Fruit fly (Drosophila melanogaster) whole organism, embryonic: ENCODE results near the gene CG17344.

Source experiments
- Atf3 ChIP-seq: fragments of 200-800 bp; sonication (Bioruptor generic); optimal IDR thresholded peaks from 3 replicates; lab custom pipeline; 2016; ENCODE audit warnings: missing biosample characterization, missing genetic modification characterization
- CG1024 ChIP-seq: fragments of 200-800 bp; sonication (Bioruptor generic); IDR thresholded peaks from 2 replicates; pipeline ENCODE4 v1.3.6; 2022; ENCODE audit warnings: missing biosample characterization, missing genetic modification characterization
- CG1233 ChIP-seq: fragments of 200-800 bp; sonication (Bioruptor generic); optimal IDR thresholded peaks from 4 replicates; lab custom pipeline; 2018; ENCODE audit warnings: missing biosample characterization, mild to moderate bottlenecking, missing genetic modification characterization
- CG12942 ChIP-seq: fragments of 200-800 bp; sonication (Bioruptor generic); optimal IDR thresholded peaks from 3 replicates; lab custom pipeline; 2016; ENCODE audit warnings: missing biosample characterization, missing genetic modification characterization
- CG1529 ChIP-seq: fragments of 200-800 bp; sonication (Bioruptor generic); optimal IDR thresholded peaks from 3 replicates; lab custom pipeline; 2018; ENCODE audit warnings: missing biosample characterization, missing genetic modification characterization
- CG1602 ChIP-seq: fragments of 200-800 bp; sonication (Bioruptor generic); optimal IDR thresholded peaks from 3 replicates; lab custom pipeline; 2016; ENCODE audit warnings: missing biosample characterization, missing genetic modification characterization
- CG16779 ChIP-seq: fragments of 200-800 bp; sonication (Bioruptor generic); IDR thresholded peaks from 2 replicates; pipeline ENCODE4 v1.3.6; 2022; ENCODE audit warnings: missing biosample characterization, missing genetic modification characterization
- CG18599 ChIP-seq: fragments of 200-800 bp; sonication (Bioruptor generic); optimal IDR thresholded peaks from 3 replicates; lab custom pipeline; 2017; ENCODE audit warnings: missing biosample characterization, missing genetic modification characterization, mild to moderate bottlenecking, moderate library complexity, missing genetic modification reagents
- CG2678 ChIP-seq: fragments of 200-800 bp; sonication (Bioruptor generic); optimal IDR thresholded peaks from 3 replicates; lab custom pipeline; 2019; ENCODE audit warnings: missing biosample characterization, mild to moderate bottlenecking, missing genetic modification characterization, moderate library complexity
- CG30431 ChIP-seq: fragments of 200-800 bp; sonication (Bioruptor generic); optimal IDR thresholded peaks from 2 replicates; lab custom pipeline; 2017; ENCODE audit warnings: missing biosample characterization, missing genetic modification characterization
- CG32772 ChIP-seq: fragments of 200-800 bp; sonication (Bioruptor generic); IDR thresholded peaks from 2 replicates; pipeline ENCODE4 v1.3.6; 2022; ENCODE audit warnings: missing biosample characterization, missing genetic modification characterization
- CG34376 ChIP-seq: fragments of 200-800 bp; sonication (Bioruptor generic); optimal IDR thresholded peaks from 2 replicates; lab custom pipeline; 2018; ENCODE audit warnings: missing biosample characterization, mild to moderate bottlenecking, missing genetic modification characterization
- CG3847 ChIP-seq: fragments of 200-800 bp; sonication (Bioruptor generic); IDR thresholded peaks from 2 replicates; pipeline ENCODE4 v1.3.6; 2022; ENCODE audit warnings: missing biosample characterization, missing genetic modification characterization
- CG3995 ChIP-seq: fragments of 200-800 bp; sonication (Bioruptor generic); optimal IDR thresholded peaks from 3 replicates; lab custom pipeline; 2016; ENCODE audit warnings: missing biosample characterization, missing genetic modification characterization
- CG4282 ChIP-seq: fragments of 200-800 bp; sonication (Bioruptor generic); optimal IDR thresholded peaks from 2 replicates; lab custom pipeline; 2016; ENCODE audit warnings: missing biosample characterization, missing genetic modification characterization
- CG4328 ChIP-seq: fragments of 200-800 bp; sonication (Bioruptor generic); optimal IDR thresholded peaks from 3 replicates; lab custom pipeline; 2017; ENCODE audit warnings: missing biosample characterization, missing genetic modification reagents, missing genetic modification characterization
- CG4707 ChIP-seq: fragments of 200-800 bp; sonication (Bioruptor generic); optimal IDR thresholded peaks from 2 replicates; lab custom pipeline; 2018; ENCODE audit warnings: missing biosample characterization, mild to moderate bottlenecking, missing genetic modification characterization, moderate library complexity
- CG8359 ChIP-seq: fragments of 200-800 bp; sonication (Bioruptor generic); optimal IDR thresholded peaks from 2 replicates; lab custom pipeline; 2017; ENCODE audit warnings: missing biosample characterization, mild to moderate bottlenecking, missing genetic modification characterization, borderline replicate concordance
- Camta ChIP-seq: fragments of 200-800 bp; sonication (Bioruptor generic); optimal IDR thresholded peaks from 2 replicates; lab custom pipeline; 2016; ENCODE audit warnings: missing biosample characterization, missing genetic modification characterization
- Chrac-16 ChIP-seq: fragments of 200-800 bp; sonication (Bioruptor generic); optimal IDR thresholded peaks from 3 replicates; lab custom pipeline; 2016; ENCODE audit warnings: missing biosample characterization, missing genetic modification characterization
- Deaf1 ChIP-seq: fragments of 200-800 bp; optimal IDR thresholded peaks from 3 replicates; lab custom pipeline; 2019; ENCODE audit warnings: missing biosample characterization, mild to moderate bottlenecking, missing genetic modification characterization, moderate library complexity
- Dip3 ChIP-seq: fragments of 200-800 bp; sonication (Bioruptor generic); optimal IDR thresholded peaks from 3 replicates; lab custom pipeline; 2016; ENCODE audit warnings: missing biosample characterization, missing genetic modification characterization
- HLH4C ChIP-seq: fragments of 200-800 bp; sonication (Bioruptor generic); IDR thresholded peaks from 3 replicates; pipeline ENCODE4 v1.3.6; 2022; ENCODE audit warnings: missing biosample characterization, missing genetic modification characterization; ENCODE audit not compliant: partially characterized antibody
- HLHmδ ChIP-seq: fragments of 200-800 bp; sonication (Bioruptor generic); optimal IDR thresholded peaks from 2 replicates; lab custom pipeline; 2018; ENCODE audit warnings: missing biosample characterization, mild to moderate bottlenecking, missing genetic modification characterization, moderate library complexity
- HmgD ChIP-seq: fragments of 200-800 bp; sonication (Bioruptor generic); optimal IDR thresholded peaks from 3 replicates; lab custom pipeline; 2016; ENCODE audit warnings: missing biosample characterization, missing genetic modification characterization
- Hmr ChIP-seq: fragments of 200-800 bp; sonication (Bioruptor generic); optimal IDR thresholded peaks from 3 replicates; lab custom pipeline; 2017; ENCODE audit warnings: mild to moderate bottlenecking, missing biosample characterization, missing genetic modification reagents, missing genetic modification characterization
- Max ChIP-seq: fragments of 200-800 bp; sonication (Bioruptor generic); optimal IDR thresholded peaks from 2 replicates; lab custom pipeline; 2016; ENCODE audit warnings: missing biosample characterization, mild to moderate bottlenecking, missing genetic modification characterization
- Med ChIP-seq: fragments of 200-800 bp; sonication (Bioruptor generic); peaks from one replicate; lab custom pipeline; 2016; ENCODE audit warnings: missing biosample characterization, missing genetic modification characterization, mild to moderate bottlenecking, inconsistent platforms, moderate library complexity
- Sox100B ChIP-seq: fragments of 200-800 bp; sonication (Bioruptor generic); optimal IDR thresholded peaks from 3 replicates; lab custom pipeline; 2018; ENCODE audit warnings: missing biosample characterization, mild to moderate bottlenecking, missing genetic modification characterization
- Stat92E ChIP-seq, 3 experiments: fragments of >200 bp in 2 of 3; fragments of 200-800 bp in 1 of 3; sonication (Bioruptor generic) in 1 of 3; optimal IDR thresholded peaks; 2 replicates each; lab custom pipeline; 2017 to 2019; ENCODE audit warnings: missing biosample characterization in 3 of 3, missing genetic modification characterization in 3 of 3, mild to moderate bottlenecking in 1 of 3, moderate library complexity in 1 of 3
- ara ChIP-seq: fragments of 200-800 bp; sonication (Bioruptor generic); IDR thresholded peaks from 2 replicates; pipeline ENCODE4 v1.3.6; 2022; ENCODE audit warnings: missing biosample characterization, missing genetic modification characterization
- bcd ChIP-seq: fragments of 200-800 bp; sonication (Bioruptor generic); optimal IDR thresholded peaks from 2 replicates; lab custom pipeline; 2017; ENCODE audit warnings: missing biosample characterization, mild to moderate bottlenecking, missing genetic modification characterization
- bigmax ChIP-seq: fragments of 200-800 bp; sonication (Bioruptor generic); optimal IDR thresholded peaks from 2 replicates; lab custom pipeline; 2018; ENCODE audit warnings: missing biosample characterization, mild to moderate bottlenecking, missing genetic modification characterization
- dati ChIP-seq: fragments of 200-800 bp; sonication (Bioruptor generic); IDR thresholded peaks from 2 replicates; pipeline ENCODE4 v1.3.6; 2022; ENCODE audit warnings: missing biosample characterization, missing genetic modification characterization
- fd96Cb ChIP-seq: fragments of 200-800 bp; sonication (Bioruptor generic); optimal IDR thresholded peaks from 2 replicates; lab custom pipeline; 2018; ENCODE audit warnings: missing biosample characterization, mild to moderate bottlenecking, missing genetic modification characterization, moderate library complexity
- hbn ChIP-seq: fragments of 200-800 bp; sonication (Bioruptor generic); IDR thresholded peaks from 2 replicates; pipeline ENCODE4 v1.3.6; 2022; ENCODE audit warnings: missing biosample characterization, missing genetic modification characterization; ENCODE audit not compliant: partially characterized antibody
- jumu ChIP-seq: fragments of 200-800 bp; sonication (Bioruptor generic); optimal IDR thresholded peaks from 3 replicates; lab custom pipeline; 2016; ENCODE audit warnings: missing biosample characterization, missing genetic modification characterization
- lmd ChIP-seq: fragments of 200-800 bp; sonication (Bioruptor generic); IDR thresholded peaks from 2 replicates; pipeline ENCODE4 v1.3.6; 2022; ENCODE audit warnings: missing biosample characterization, missing genetic modification characterization
- org-1 ChIP-seq: fragments of 200-800 bp; sonication (Bioruptor generic); optimal IDR thresholded peaks from 2 replicates; lab custom pipeline; 2017; ENCODE audit warnings: missing biosample characterization, missing genetic modification characterization
- pan ChIP-seq, 4 experiments: fragments of >200 bp in 3 of 4; fragments of 200-800 bp in 1 of 4; sonication (Bioruptor generic) in 1 of 4; optimal IDR thresholded peaks in 3 of 4; IDR thresholded peaks in 1 of 4; 2 replicates each; pipeline versions ENCODE4 v1.3.6 to Lab custom; 2017 to 2022; ENCODE audit warnings: missing biosample characterization in 2 of 4, missing genetic modification characterization in 2 of 4, mixed read lengths in 1 of 4
- peb ChIP-seq: fragments of 200-800 bp; sonication (Bioruptor generic); IDR thresholded peaks from 2 replicates; pipeline ENCODE4 v1.3.6; 2022; ENCODE audit warnings: missing biosample characterization, missing genetic modification characterization
- pros ChIP-seq: fragments of 200-800 bp; sonication (Bioruptor generic); optimal IDR thresholded peaks from 3 replicates; lab custom pipeline; 2019; ENCODE audit warnings: missing biosample characterization, mild to moderate bottlenecking, missing genetic modification characterization, moderate library complexity
- slbo ChIP-seq: fragments of 200-800 bp; sonication (Bioruptor generic); IDR thresholded peaks from 2 replicates; pipeline ENCODE4 v1.3.6; 2022; ENCODE audit warnings: missing biosample characterization, missing genetic modification characterization
- vnd ChIP-seq: fragments of 200-800 bp; sonication (Bioruptor generic); IDR thresholded peaks from 3 replicates; pipeline ENCODE4 v1.3.6; 2022; ENCODE audit warnings: missing biosample characterization, missing genetic modification characterization; ENCODE audit not compliant: partially characterized antibody
- vvl ChIP-seq: fragments of 200-800 bp; sonication (Bioruptor generic); IDR thresholded peaks from 2 replicates; pipeline ENCODE4 v1.3.6; 2022; ENCODE audit warnings: missing biosample characterization, missing genetic modification characterization
- wdn ChIP-seq: fragments of 200-800 bp; sonication (Bioruptor generic); IDR thresholded peaks from 2 replicates; pipeline ENCODE4 v1.3.6; 2022; ENCODE audit warnings: missing biosample characterization, missing genetic modification characterization
- zfh1 ChIP-seq: fragments of 200-800 bp; sonication (Bioruptor generic); IDR thresholded peaks from 3 replicates; pipeline ENCODE4 v1.3.6; 2022; ENCODE audit warnings: missing biosample characterization, missing genetic modification characterization
- zfh2 ChIP-seq: fragments of 200-800 bp; sonication (Bioruptor generic); optimal IDR thresholded peaks from 2 replicates; lab custom pipeline; 2016; ENCODE audit warnings: missing biosample characterization, missing genetic modification characterization

The CG17344 gene

dm6 chr2L:19133465-19134365, 31.9 kb downstream of the CG17344 start, which contains the start of gene brat (continued):
- peak; percentile 67 for TF ChIP-seq Hmr (GFP tag; lab: Kevin White, UChicago)
- TF ChIP-seq Deaf1 (tag; lab: Kevin White, UChicago): peak; percentile 19
- TF ChIP-seq CG16779 (GFP tag; lab: Robert Waterston, UW): no peak
- TF ChIP-seq lmd (GFP tag; lab: Robert Waterston, UW): peak; percentile 38; the same call in 1 of the 2 replicates
- TF ChIP-seq peb (GFP tag; lab: Robert Waterston, UW): peak; percentile 25; the same call in 1 of the 2 replicates
- TF ChIP-seq bigmax (GFP tag; lab: Kevin White, UChicago): no peak
- TF ChIP-seq slbo (GFP tag; lab: Robert Waterston, UW): peak; percentile 61; the same call in 1 of the 2 replicates
- TF ChIP-seq CG2678 (tag; lab: Kevin White, UChicago): peak; percentile 62
- TF ChIP-seq CG1233 (GFP tag; lab: Kevin White, UChicago): no peak
- no peak for TF ChIP-seq dati (GFP tag; lab: Robert Waterston, UW)
- TF ChIP-seq vnd (GFP tag; lab: Robert Waterston, UW): peak; percentile 93
- TF ChIP-seq CG4282 (GFP tag; lab: Kevin White, UChicago): no peak
- TF ChIP-seq HLH4C (GFP tag; lab: Robert Waterston, UW): peak; percentile 96
- TF ChIP-seq CG8359 (GFP tag; lab: Kevin White, UChicago): peak; percentile 68
- TF ChIP-seq fd96Cb: peak; percentile 1
- no peak for TF ChIP-seq CG4707 (GFP tag; lab: Kevin White, UChicago)
- peak; percentile 54 for TF ChIP-seq bcd (GFP tag; lab: Kevin White, UChicago)
- no peak for TF ChIP-seq ara (GFP tag; lab: Robert Waterston, UW)
- no peak for TF ChIP-seq CG12942
- TF ChIP-seq CG4328: peak; percentile 28
- peak; percentile 16; the same call in 1 of the 2 replicates for TF ChIP-seq vvl
- 0 out of 2 replicates have a peak, but pooled peaks have one; percentile 4 for TF ChIP-seq CG32772 (GFP tag; lab: Robert Waterston, UW)
- TF ChIP-seq Med (GFP tag; lab: Kevin White, UChicago): peak; percentile 80
- peak; percentile 76 for TF ChIP-seq zfh2
- TF ChIP-seq Sox100B: peak; percentile 27
- TF ChIP-seq Dip3 (GFP tag; lab: Kevin White, UChicago): peak; percentile 64
- TF ChIP-seq Atf3 (GFP tag; lab: Kevin White, UChicago): peak; percentile 44
- peak; percentile 56 for TF ChIP-seq CG3847
- peak; percentile 64 for TF ChIP-seq Max (GFP tag; lab: Kevin White, UChicago)
- TF ChIP-seq zfh1 (GFP tag; lab: Robert Waterston, UW): no peak
- TF ChIP-seq jumu (GFP tag; lab: Kevin White, UChicago): peak; percentile 71
- no peak for TF ChIP-seq org-1
- TF ChIP-seq CG1024: no peak
- TF ChIP-seq CG30431: no peak
- TF ChIP-seq CG34376 (GFP tag; lab: Kevin White, UChicago): peak; percentile 14
- no peak for TF ChIP-seq HLHmδ (GFP tag; lab: Kevin White, UChicago)
- TF ChIP-seq pan (optimal IDR thresholded peaks at IDR 0.05; lab: Kevin White, UChicago): no peak
- TF ChIP-seq pan (GFP tag; optimal IDR thresholded peaks at IDR 0.05 in 1 of 2, IDR thresholded peaks at IDR 0.05 in 1 of 2): no peak
- TF ChIP-seq CG1529: no peak
- no peak for TF ChIP-seq pros (GFP tag; lab: Kevin White, UChicago)
- peak; percentile 55 for TF ChIP-seq HmgD (GFP tag; lab: Kevin White, UChicago)
- peak; percentile 65 for TF ChIP-seq CG3995
- TF ChIP-seq CG18599 (GFP tag; lab: Kevin White, UChicago): peak; percentile 49
- TF ChIP-seq CG1602: peak; percentile 38
- TF ChIP-seq wdn: no peak
- peak; percentile 56 for TF ChIP-seq Chrac-16 (GFP tag; lab: Kevin White, UChicago)
- no peak for TF ChIP-seq Stat92E (GFP tag; optimal IDR thresholded peaks at IDR 0.05; lab: Kevin White, UChicago)
- peak; percentile 47 for TF ChIP-seq Camta (GFP tag; lab: Kevin White, UChicago)
- peak; percentile 86 for TF ChIP-seq hbn (GFP tag; lab: Robert Waterston, UW)
